Worm (Caenorhabditis elegans) whole organism, late embryonic: ENCODE results near the gene hot-4.

Experiments used
- C08G9.2 ChIP-seq: sonication (generic microtip); optimal IDR thresholded peaks from 2 replicates; lab custom pipeline; 2016; ENCODE audit warnings: mild to moderate bottlenecking, missing genetic modification characterization, moderate library complexity, missing compliant biosample characterization
- K02D7.2 ChIP-seq: sonication (generic microtip); optimal IDR thresholded peaks from 2 replicates; lab custom pipeline; 2017; ENCODE audit warnings: mild to moderate bottlenecking, missing genetic modification characterization, missing compliant biosample characterization
- K09A11.1 ChIP-seq: sonication (generic microtip); optimal IDR thresholded peaks from 2 replicates; lab custom pipeline; 2017; ENCODE audit warnings: antibody characterized with exemption, mild to moderate bottlenecking, missing genetic modification characterization, missing compliant biosample characterization; ENCODE audit not compliant: insufficient read depth
- T23F11.4 ChIP-seq: fragments of 200-800 bp; sonication (Bioruptor generic); optimal IDR thresholded peaks from 2 replicates; lab custom pipeline; 2018; ENCODE audit warnings: mild to moderate bottlenecking, missing genetic modification characterization, missing compliant biosample characterization
- Y22D7AL.16 ChIP-seq: sonication (generic microtip); optimal IDR thresholded peaks from 2 replicates; lab custom pipeline; 2016; ENCODE audit warnings: missing genetic modification characterization, missing compliant biosample characterization
- ceh-14 ChIP-seq: sonication (generic microtip); optimal IDR thresholded peaks from 2 replicates; lab custom pipeline; 2016; ENCODE audit warnings: missing genotype, missing genetic modification characterization, missing compliant biosample characterization
- ceh-18 ChIP-seq: sonication (generic microtip); optimal IDR thresholded peaks from 2 replicates; lab custom pipeline; 2016; ENCODE audit warnings: missing genetic modification characterization, missing compliant biosample characterization
- ceh-24 ChIP-seq: sonication (generic microtip); optimal IDR thresholded peaks from 2 replicates; lab custom pipeline; 2016; ENCODE audit warnings: mild to moderate bottlenecking, missing genetic modification characterization, missing compliant biosample characterization
- ceh-30 ChIP-seq: fragments of 150-350 bp; optimal IDR thresholded peaks from 2 replicates; lab custom pipeline; 2014; ENCODE audit warnings: missing biosample characterization, missing genetic modification characterization
- ceh-31 ChIP-seq: sonication (generic microtip); optimal IDR thresholded peaks from 2 replicates; lab custom pipeline; 2016; ENCODE audit warnings: missing genetic modification characterization, missing compliant biosample characterization
- ceh-34 ChIP-seq: sonication (generic microtip); optimal IDR thresholded peaks from 2 replicates; lab custom pipeline; 2016; ENCODE audit warnings: mild to moderate bottlenecking, missing genetic modification characterization, missing compliant biosample characterization
- ceh-45 ChIP-seq: fragments of 200-800 bp; sonication (Bioruptor generic); IDR thresholded peaks from 2 replicates; pipeline ENCODE4 v1.3.6; 2022; ENCODE audit warnings: missing genetic modification reagents, missing genetic modification characterization, missing compliant biosample characterization
- ceh-9 ChIP-seq: sonication (generic microtip); optimal IDR thresholded peaks from 2 replicates; lab custom pipeline; 2016; ENCODE audit warnings: mild to moderate bottlenecking, missing genetic modification characterization, inconsistent platforms, missing compliant biosample characterization
- dve-1 ChIP-seq: sonication (generic microtip); optimal IDR thresholded peaks from 2 replicates; lab custom pipeline; 2017; ENCODE audit warnings: antibody characterized with exemption, mild to moderate bottlenecking, missing genetic modification characterization, missing compliant biosample characterization
- elt-2 ChIP-seq: sonication (generic microtip); optimal IDR thresholded peaks from 2 replicates; lab custom pipeline; 2016; ENCODE audit warnings: missing genetic modification reagents, missing genetic modification characterization, missing compliant biosample characterization
- ets-4 ChIP-seq: sonication (generic microtip); optimal IDR thresholded peaks from 2 replicates; lab custom pipeline; 2016; ENCODE audit warnings: missing genetic modification characterization, missing compliant biosample characterization
- eyg-1 ChIP-seq: sonication (generic microtip); optimal IDR thresholded peaks from 2 replicates; lab custom pipeline; 2016; ENCODE audit warnings: missing genotype, missing genetic modification characterization, missing compliant biosample characterization
- fax-1 ChIP-seq: sonication (generic microtip); optimal IDR thresholded peaks from 2 replicates; lab custom pipeline; 2016; ENCODE audit warnings: missing genotype, missing genetic modification characterization, missing compliant biosample characterization
- fkh-10 ChIP-seq: fragments of 150-350 bp; optimal IDR thresholded peaks from 2 replicates; lab custom pipeline; 2014; ENCODE audit warnings: missing biosample characterization, missing genetic modification reagents, missing genetic modification characterization
- gmeb-2 ChIP-seq: sonication (generic microtip); optimal IDR thresholded peaks from 2 replicates; lab custom pipeline; 2016; ENCODE audit warnings: missing genetic modification characterization, inconsistent platforms, missing compliant biosample characterization
- hlh-13 ChIP-seq: fragments of 200-800 bp; sonication (Bioruptor generic); optimal IDR thresholded peaks from 2 replicates; lab custom pipeline; 2018; ENCODE audit warnings: mild to moderate bottlenecking, missing genetic modification characterization, missing compliant biosample characterization
- hlh-30 ChIP-seq: sonication (generic microtip); optimal IDR thresholded peaks from 2 replicates; lab custom pipeline; 2017; ENCODE audit warnings: antibody characterized with exemption, missing genetic modification characterization, missing compliant biosample characterization; ENCODE audit not compliant: insufficient read depth
- lin-11 ChIP-seq: fragments of 200-800 bp; sonication (Bioruptor generic); optimal IDR thresholded peaks from 2 replicates; lab custom pipeline; 2018; ENCODE audit warnings: mild to moderate bottlenecking, missing genetic modification characterization, missing compliant biosample characterization
- madf-2 ChIP-seq: sonication (generic microtip); optimal IDR thresholded peaks from 2 replicates; lab custom pipeline; 2017; ENCODE audit warnings: missing genetic modification characterization, missing compliant biosample characterization
- mec-3 ChIP-seq: sonication (generic microtip); optimal IDR thresholded peaks from 2 replicates; lab custom pipeline; 2016; ENCODE audit warnings: borderline replicate concordance, missing genetic modification characterization, missing compliant biosample characterization
- nfya-1 ChIP-seq: sonication (generic microtip); optimal IDR thresholded peaks from 2 replicates; lab custom pipeline; 2017; ENCODE audit warnings: missing genetic modification characterization, mild to moderate bottlenecking, missing compliant biosample characterization, antibody characterized with exemption, moderate library complexity
- nhr-11 ChIP-seq: fragments of 150-350 bp; optimal IDR thresholded peaks from 2 replicates; lab custom pipeline; 2014; ENCODE audit warnings: missing biosample characterization, missing genetic modification characterization
- nhr-232 ChIP-seq: sonication (generic microtip); optimal IDR thresholded peaks from 2 replicates; lab custom pipeline; 2016; ENCODE audit warnings: missing genetic modification characterization, missing compliant biosample characterization
- npax-4 ChIP-seq: sonication (generic microtip); optimal IDR thresholded peaks from 2 replicates; lab custom pipeline; 2016; ENCODE audit warnings: missing genetic modification characterization, missing compliant biosample characterization
- pax-1 ChIP-seq: fragments of 150-350 bp; optimal IDR thresholded peaks from 2 replicates; lab custom pipeline; 2014; ENCODE audit warnings: missing biosample characterization, missing genetic modification characterization
- pha-4 ChIP-seq: fragments of 150-350 bp; optimal IDR thresholded peaks from 2 replicates; lab custom pipeline; 2018; ENCODE audit warnings: missing biosample characterization, missing genetic modification reagents, missing genetic modification characterization
- pqm-1 ChIP-seq: sonication (generic microtip); optimal IDR thresholded peaks from 2 replicates; lab custom pipeline; 2016; ENCODE audit warnings: missing genetic modification characterization, missing compliant biosample characterization
- ref-2 ChIP-seq: sonication (generic microtip); optimal IDR thresholded peaks from 2 replicates; lab custom pipeline; 2016; ENCODE audit warnings: missing genetic modification characterization, missing compliant biosample characterization
- rnt-1 ChIP-seq: sonication (generic microtip); optimal IDR thresholded peaks from 2 replicates; lab custom pipeline; 2016; ENCODE audit warnings: missing genetic modification characterization, missing compliant biosample characterization
- sdc-2 ChIP-seq: sonication (generic microtip); optimal IDR thresholded peaks from 2 replicates; lab custom pipeline; 2016; ENCODE audit warnings: missing genotype, missing genetic modification characterization, missing compliant biosample characterization
- sox-2 ChIP-seq: fragments of 200-800 bp; sonication (Bioruptor generic); IDR thresholded peaks from 2 replicates; pipeline ENCODE4 v1.3.6; 2022; ENCODE audit warnings: missing genetic modification reagents, missing genetic modification characterization, missing compliant biosample characterization
- sox-4 ChIP-seq: sonication (generic microtip); optimal IDR thresholded peaks from 2 replicates; lab custom pipeline; 2017; ENCODE audit warnings: mild to moderate bottlenecking, missing genetic modification characterization, inconsistent platforms, missing compliant biosample characterization
- tbx-2 ChIP-seq: sonication (generic microtip); optimal IDR thresholded peaks from 2 replicates; lab custom pipeline; 2016; ENCODE audit warnings: missing genetic modification characterization, missing compliant biosample characterization
- unc-42 ChIP-seq: sonication (generic microtip); optimal IDR thresholded peaks from 2 replicates; lab custom pipeline; 2016; ENCODE audit warnings: missing genotype, missing genetic modification characterization, missing compliant biosample characterization
- unc-55 ChIP-seq: sonication (generic microtip); optimal IDR thresholded peaks from 2 replicates; lab custom pipeline; 2017; ENCODE audit warnings: missing biosample characterization, missing genetic modification reagents, missing genetic modification characterization
- ztf-16 ChIP-seq: sonication (generic microtip); optimal IDR thresholded peaks from 2 replicates; lab custom pipeline; 2017; ENCODE audit warnings: missing genetic modification characterization, missing compliant biosample characterization

Gene hot-4

ce11 chrIII:6202440-6202839, 14.8 kb upstream of the hot-4 start:
- no peak for TF ChIP-seq K09A11.1 (tag; lab: Kevin White, UChicago)
- TF ChIP-seq ceh-45 (GFP tag; lab: Robert Waterston, UW) = no peak
- TF ChIP-seq ceh-14 (tag; lab: Kevin White, UChicago) = no peak
- no peak for TF ChIP-seq nfya-1
- no peak for TF ChIP-seq pax-1 (tag; lab: Kevin White, UChicago)

DNA sequence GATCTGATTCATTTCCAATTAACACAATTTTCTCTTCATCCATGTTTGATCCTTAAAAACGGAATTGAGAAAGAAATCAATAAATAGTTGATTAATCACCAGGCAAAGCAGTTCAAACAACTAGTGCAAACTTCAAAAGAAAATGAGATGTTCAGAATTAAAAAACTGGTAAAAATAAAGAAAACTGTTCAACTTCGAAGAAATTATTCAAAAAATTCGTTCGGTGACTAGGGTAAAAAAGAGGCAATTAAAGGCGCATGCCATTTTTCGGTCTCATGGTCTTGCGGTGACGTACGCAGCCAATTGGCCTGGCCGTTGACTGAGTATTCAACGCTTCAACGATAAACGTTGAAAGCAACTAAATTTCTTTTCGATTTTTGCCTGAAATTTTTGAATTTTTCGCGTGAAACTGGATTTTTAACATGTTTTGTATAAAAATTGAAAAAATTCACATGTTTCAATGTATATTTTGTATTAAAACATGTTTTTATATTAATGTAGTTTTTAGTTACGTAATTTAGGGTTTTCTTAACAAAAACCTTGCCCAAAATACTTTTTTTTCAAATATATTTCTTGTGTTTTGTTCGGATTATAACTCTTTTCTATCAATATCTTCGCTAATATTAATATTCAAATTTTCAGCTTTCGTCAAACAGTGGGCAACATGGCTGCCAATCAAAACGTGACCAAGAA, 10.9 kb upstream of the hot-4 start, which contains the start of the genes sna-3 and rps-3:
TSS of gene sna-3 (minus strand) at position 51 of the 693 bp plus-strand sequence.
TSS of gene rps-3 (plus strand) at position 643 of the 693 bp plus-strand sequence.
- no peak for TF ChIP-seq lin-11 (tag; lab: Kevin White, UChicago)
- no peak for TF ChIP-seq nhr-11 (tag; lab: Kevin White, UChicago)
- TF ChIP-seq ceh-9 = no peak
- peak; percentile 39 for TF ChIP-seq unc-42 (tag; lab: Kevin White, UChicago)
- no peak for TF ChIP-seq pqm-1 (tag; lab: Kevin White, UChicago)
- no peak for TF ChIP-seq sox-4 (tag; lab: Kevin White, UChicago)
- no peak for TF ChIP-seq K09A11.1 (tag; lab: Kevin White, UChicago)
- TF ChIP-seq Y22D7AL.16 (tag; lab: Kevin White, UChicago) = no peak
- no peak for TF ChIP-seq K02D7.2 (tag; lab: Kevin White, UChicago)
- TF ChIP-seq gmeb-2 = no peak
- TF ChIP-seq pha-4 (tag; lab: Kevin White, UChicago) = no peak
- TF ChIP-seq npax-4 (tag; lab: Kevin White, UChicago) = no peak
- no peak for TF ChIP-seq fax-1 (tag; lab: Kevin White, UChicago)
- peak; percentile 2 for TF ChIP-seq elt-2 (tag; lab: Kevin White, UChicago)
- TF ChIP-seq rnt-1 (tag; lab: Kevin White, UChicago) = peak; percentile 63
- no peak for TF ChIP-seq C08G9.2 (tag; lab: Kevin White, UChicago)
- TF ChIP-seq ceh-31 (tag; lab: Kevin White, UChicago) = peak; percentile 78
- TF ChIP-seq nhr-232 = no peak
- TF ChIP-seq dve-1 = no peak
- TF ChIP-seq ref-2 (tag; lab: Kevin White, UChicago) = no peak
- no peak for TF ChIP-seq eyg-1 (tag; lab: Kevin White, UChicago)
- TF ChIP-seq hlh-13 (GFP tag; lab: Kevin White, UChicago) = no peak
- no peak for TF ChIP-seq mec-3 (tag; lab: Kevin White, UChicago)
- no peak for TF ChIP-seq pax-1 (tag; lab: Kevin White, UChicago)
- TF ChIP-seq ceh-18 (tag; lab: Kevin White, UChicago) = peak; percentile 33
- peak; percentile 16 for TF ChIP-seq unc-55
- TF ChIP-seq T23F11.4 (GFP tag; lab: Kevin White, UChicago) = no peak
- TF ChIP-seq sdc-2 (tag; lab: Kevin White, UChicago) = no peak
- TF ChIP-seq fkh-10 (GFP tag; lab: Kevin White, UChicago) = no peak
- TF ChIP-seq ets-4 = no peak
- TF ChIP-seq ztf-16 (tag; lab: Kevin White, UChicago) = no peak
- TF ChIP-seq ceh-30 (tag; lab: Kevin White, UChicago) = no peak
- peak; percentile 32 for TF ChIP-seq tbx-2 (tag; lab: Kevin White, UChicago)
- TF ChIP-seq ceh-24 = no peak
- TF ChIP-seq ceh-45 (GFP tag; lab: Robert Waterston, UW) = no peak
- no peak for TF ChIP-seq ceh-34 (tag; lab: Kevin White, UChicago)
- no peak for TF ChIP-seq ceh-14 (tag; lab: Kevin White, UChicago)
- peak; percentile 81 for TF ChIP-seq hlh-30 (tag; lab: Kevin White, UChicago)
- no peak for TF ChIP-seq sox-2 (GFP tag; lab: Robert Waterston, UW)
- no peak for TF ChIP-seq madf-2 (tag; lab: Kevin White, UChicago)
- TF ChIP-seq nfya-1 = peak; percentile 82
